Worm (Caenorhabditis elegans) whole organism, early embryonic: ENCODE data around the gene F45H10.5.

Source experiments
- B0310.2 ChIP-seq: sonication (generic microtip); optimal IDR thresholded peaks from 2 replicates; lab custom pipeline; 2016; ENCODE audit warnings: mild to moderate bottlenecking, missing genetic modification characterization, missing compliant biosample characterization
- F13C5.2 ChIP-seq: sonication (generic microtip); optimal IDR thresholded peaks from 2 replicates; lab custom pipeline; 2017; ENCODE audit warnings: mild to moderate bottlenecking, missing genetic modification characterization, inconsistent platforms, missing compliant biosample characterization
- ama-1 ChIP-seq: fragments of 150-350 bp; optimal IDR thresholded peaks from 2 replicates; lab custom pipeline; 2014
- ceh-13 ChIP-seq: fragments of 200-800 bp; sonication (Bioruptor generic); optimal IDR thresholded peaks from 2 replicates; lab custom pipeline; 2018; ENCODE audit warnings: mild to moderate bottlenecking, missing genetic modification characterization, missing compliant biosample characterization
- flt-1 ChIP-seq: fragments of 200-800 bp; sonication (Bioruptor generic); IDR thresholded peaks from 2 replicates; pipeline ENCODE4 v1.3.6; 2022; ENCODE audit warnings: missing genetic modification characterization, missing compliant biosample characterization
- hmbx-1 ChIP-seq: sonication (generic microtip); optimal IDR thresholded peaks from 2 replicates; lab custom pipeline; 2016; ENCODE audit warnings: mild to moderate bottlenecking, missing genetic modification characterization, missing compliant biosample characterization
- hmg-4 ChIP-seq: fragments of 200-800 bp; sonication (Bioruptor generic); optimal IDR thresholded peaks from 2 replicates; lab custom pipeline; 2018; ENCODE audit warnings: mild to moderate bottlenecking, missing genetic modification characterization, missing compliant biosample characterization
- pes-1 ChIP-seq: fragments of 200-800 bp; sonication (Bioruptor generic); IDR thresholded peaks from 2 replicates; pipeline ENCODE4 v1.3.6; 2022; ENCODE audit warnings: missing genetic modification reagents, missing genetic modification characterization, missing compliant biosample characterization
- scrt-1 ChIP-seq: fragments of 200-800 bp; sonication (Bioruptor generic); IDR thresholded peaks from 2 replicates; pipeline ENCODE4 v1.3.6; 2022; ENCODE audit warnings: missing genetic modification characterization, missing compliant biosample characterization
- sea-1 ChIP-seq: fragments of 200-800 bp; sonication (Bioruptor generic); conservative IDR thresholded peaks from 2 replicates; pipeline ENCODE4 v1.3.6; 2022; ENCODE audit warnings: missing genetic modification characterization, missing compliant biosample characterization
- tbx-37 ChIP-seq: fragments of 200-800 bp; sonication (Bioruptor generic); conservative IDR thresholded peaks from 2 replicates; pipeline ENCODE4 v1.3.6; 2022; ENCODE audit warnings: missing genetic modification reagents, missing genetic modification characterization, missing compliant biosample characterization

ce11 chrII:13503653-13504052 is 2.0 kb downstream of the F45H10.5 start, which contains the start of gene F54F11.1:
- no peak for TF ChIP-seq ama-1 (lab: Kevin White, UChicago)
- no peak for TF ChIP-seq sea-1 (GFP tag; lab: Robert Waterston, UW)
- TF ChIP-seq scrt-1 (GFP tag; lab: Robert Waterston, UW) = no peak
- TF ChIP-seq hmg-4 (GFP tag; lab: Kevin White, UChicago) = no peak
- no peak for TF ChIP-seq flt-1 (GFP tag; lab: Robert Waterston, UW)
- TF ChIP-seq pes-1 (GFP tag; lab: Robert Waterston, UW) = no peak
- no peak for TF ChIP-seq ceh-13 (GFP tag; lab: Kevin White, UChicago)
- TF ChIP-seq hmbx-1 = no peak
- no peak for TF ChIP-seq tbx-37 (GFP tag; lab: Robert Waterston, UW)
- no peak for TF ChIP-seq F13C5.2
- no peak for TF ChIP-seq B0310.2 (tag; lab: Kevin White, UChicago)
